Worm (Caenorhabditis elegans): ENCODE measurements around the gene F56D5.9.

F56D5.9 gene

DNA sequence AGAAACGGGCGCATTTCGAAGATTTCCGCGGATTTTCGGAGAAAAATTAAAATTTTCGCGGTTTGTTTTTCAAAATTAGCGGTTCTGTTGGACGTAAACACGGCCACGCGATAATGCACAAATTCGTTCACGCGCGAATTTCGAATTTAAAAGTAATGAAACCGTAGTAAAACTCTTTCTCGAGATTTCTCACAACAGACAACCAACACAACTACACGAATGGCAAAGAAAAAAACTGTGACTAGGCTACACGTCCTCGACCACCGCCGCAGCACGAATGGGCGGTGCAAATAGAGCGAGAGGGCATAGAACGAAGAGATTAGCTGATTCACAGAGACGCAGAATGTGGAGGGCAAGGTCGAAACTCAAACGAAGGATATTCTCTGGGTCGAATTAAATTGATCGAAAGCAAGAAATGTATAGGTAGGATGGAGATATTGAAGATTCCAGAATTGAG lies 18.6 kb upstream of the F56D5.9 start, which contains the start of gene idh-1:
idh-1 (minus strand) TSS at position 228 of the 457 bp plus-strand sequence.
- TF ChIP-seq unc-39 (tag; optimal IDR thresholded peaks at IDR 0.05): no peak

DNA sequence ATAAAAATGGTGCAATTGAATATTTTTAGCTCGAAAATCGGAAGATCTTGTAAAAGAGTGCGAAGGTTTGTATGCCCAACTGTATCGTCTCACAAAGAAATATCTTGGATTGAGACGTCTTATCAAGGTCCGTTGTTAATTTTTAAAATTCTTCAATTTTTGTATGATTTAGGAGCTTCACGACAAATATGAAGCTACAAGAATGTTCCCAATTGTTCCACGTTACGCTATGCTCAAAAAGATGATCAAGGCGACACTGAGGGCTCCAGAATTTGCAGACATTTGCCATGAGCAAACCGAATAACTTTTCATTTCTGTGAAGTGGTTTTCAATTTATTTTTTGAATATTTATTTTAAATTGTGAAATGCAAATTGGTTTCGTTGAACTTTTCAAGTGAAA lies 16.4 kb upstream of the F56D5.9 start:
- TF ChIP-seq mls-2 (tag; optimal IDR thresholded peaks at IDR 0.05) (no peak), zip-8 (tag; optimal IDR thresholded peaks at IDR 0.05) (no peak), ceh-39 (tag; optimal IDR thresholded peaks at IDR 0.05) (no peak), ztf-11 (tag; optimal IDR thresholded peaks at IDR 0.05) (no peak), tbx-8 (GFP tag; optimal IDR thresholded peaks at IDR 0.05) (no peak), nhr-76 (tag; optimal IDR thresholded peaks at IDR 0.05) (no peak), lsy-2 (tag; optimal IDR thresholded peaks at IDR 0.05) (no peak), ces-1 (GFP tag; optimal IDR thresholded peaks at IDR 0.05) (no peak), ham-2 (GFP tag; optimal IDR thresholded peaks at IDR 0.05) (no peak), unc-62 (GFP tag; optimal IDR thresholded peaks at IDR 0.05) (no peak), snpc-4 (tag; optimal IDR thresholded peaks at IDR 0.05) (no peak), unc-39 (tag; optimal IDR thresholded peaks at IDR 0.05) (no peak), elt-3 (tag; optimal IDR thresholded peaks at IDR 0.05) (no peak)

DNA sequence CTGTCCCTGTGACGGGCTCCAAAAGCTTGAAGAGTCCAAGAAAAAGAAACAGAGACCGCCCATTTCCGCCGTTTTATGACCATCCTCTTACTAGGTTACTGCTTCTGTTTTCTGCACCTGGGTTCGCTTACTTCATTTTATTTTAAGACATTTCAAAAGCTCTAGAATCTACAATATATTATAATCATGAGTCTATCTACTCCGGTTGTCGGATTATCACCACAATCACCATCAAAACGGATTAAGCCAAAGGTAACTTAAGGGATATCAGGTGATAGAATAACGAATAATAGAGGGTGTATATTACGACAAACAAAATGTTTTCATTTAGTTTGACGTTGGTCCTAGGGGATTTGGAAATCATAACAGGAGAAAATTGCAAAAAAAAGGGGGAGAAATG lies 10.0 kb upstream of the F56D5.9 start:
- TF ChIP-seq M03D4.4 (tag; optimal IDR thresholded peaks at IDR 0.05) (no peak), nhr-12 (tag; optimal IDR thresholded peaks at IDR 0.05) (no peak), ceh-43 (GFP tag; optimal IDR thresholded peaks at IDR 0.05) (no peak), mep-1 (tag; optimal IDR thresholded peaks at IDR 0.05) (no peak), mls-2 (tag; optimal IDR thresholded peaks at IDR 0.05) (no peak), mab-5 (tag; optimal IDR thresholded peaks at IDR 0.05) (no peak), ham-2 (GFP tag; optimal IDR thresholded peaks at IDR 0.05) (no peak), zip-8 (tag; optimal IDR thresholded peaks at IDR 0.05) (no peak), nhr-76 (tag; optimal IDR thresholded peaks at IDR 0.05) (no peak), snpc-4 (tag; optimal IDR thresholded peaks at IDR 0.05) (no peak), nhr-28 (tag; optimal IDR thresholded peaks at IDR 0.05) (no peak)

DNA sequence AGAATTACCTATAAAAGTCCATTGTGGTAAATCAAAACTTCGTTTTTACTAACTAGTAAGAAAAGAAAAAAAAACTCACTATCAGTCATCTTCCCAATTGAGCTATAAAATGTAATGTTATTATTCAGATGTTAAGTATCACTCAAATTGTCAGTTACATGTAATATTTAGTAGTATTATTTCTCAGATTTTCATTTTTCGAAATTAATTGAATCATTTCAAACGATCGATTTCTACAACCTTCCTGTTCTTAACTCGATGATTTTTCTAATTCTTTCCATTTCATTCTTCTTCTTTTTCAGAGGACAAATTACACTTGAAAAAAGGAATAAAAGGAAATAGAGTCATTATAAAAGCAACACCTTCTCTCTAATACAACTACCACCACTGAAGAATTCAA lies 5.7 kb upstream of the F56D5.9 start, which contains the start of gene F59B8.1:
F59B8.1 (plus strand) TSS at position 301 of the 400 bp plus-strand sequence.
- TF ChIP-seq lin-32 (GFP tag; optimal IDR thresholded peaks at IDR 0.05): no peak

DNA sequence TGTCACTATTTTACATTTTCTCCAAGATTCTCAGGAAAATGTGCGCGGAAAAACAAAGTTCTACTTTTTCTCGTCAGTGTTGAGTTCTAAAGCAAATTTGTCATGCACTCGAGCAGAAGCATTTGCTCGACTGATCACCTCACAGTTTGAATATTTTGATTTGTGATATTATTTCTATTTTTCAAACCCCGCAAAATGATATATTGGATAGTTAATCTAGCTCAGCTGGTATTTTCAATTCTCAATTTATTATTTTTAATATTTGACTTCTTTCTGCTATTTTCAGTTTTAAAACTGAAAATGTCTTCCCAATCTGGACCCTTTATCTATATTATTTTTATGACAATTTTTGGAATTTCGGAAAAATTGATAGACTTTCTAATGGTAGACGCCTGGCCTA lies 787 bp upstream of the F56D5.9 start, which contains the start of gene srxa-2:
srxa-2 (plus strand) TSS at position 301 of the 400 bp plus-strand sequence.
- TF ChIP-seq lsy-2 (tag; optimal IDR thresholded peaks at IDR 0.05) (no peak), nhr-28 (tag; optimal IDR thresholded peaks at IDR 0.05) (no peak), elt-1 (tag; optimal IDR thresholded peaks at IDR 0.05; ENCODE audit: borderline replicate concordance, insufficient read depth) (no peak), nhr-2 (tag; optimal IDR thresholded peaks at IDR 0.05) (no peak), tbx-8 (GFP tag; optimal IDR thresholded peaks at IDR 0.05) (no peak), unc-39 (tag; optimal IDR thresholded peaks at IDR 0.05) (no peak), sptf-1 (tag; optimal IDR thresholded peaks at IDR 0.05) (no peak), snpc-4 (tag; optimal IDR thresholded peaks at IDR 0.05) (no peak), unc-120 (tag; optimal IDR thresholded peaks at IDR 0.05; ENCODE audit: poor library complexity, severe bottlenecking) (no peak)

DNA sequence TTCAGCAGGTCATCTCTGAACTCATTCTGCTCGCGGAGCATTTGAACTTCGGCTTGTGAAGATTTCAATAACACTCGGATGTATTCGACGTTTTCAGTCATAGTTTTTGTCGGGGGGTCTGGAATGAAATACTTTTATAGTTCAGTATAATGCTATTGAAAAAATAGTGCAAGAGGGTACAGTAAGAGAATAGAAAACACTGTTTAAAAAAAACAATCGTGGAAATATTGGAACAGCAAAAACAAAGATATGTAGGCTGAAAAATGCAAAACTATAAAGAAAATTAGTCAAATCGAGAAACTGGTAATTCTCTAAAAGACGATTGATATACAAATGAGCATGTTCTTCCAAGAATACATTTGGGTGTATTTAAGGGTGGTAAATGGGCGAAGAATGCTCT lies 14.3 kb downstream of the F56D5.9 start, which contains the start of gene F56D5.5:
F56D5.5 (minus strand) TSS at position 101 of the 400 bp plus-strand sequence.
- TF ChIP-seq lsy-2 (tag; optimal IDR thresholded peaks at IDR 0.05) (no peak), nhr-2 (tag; optimal IDR thresholded peaks at IDR 0.05) (no peak), pha-4 (tag; optimal IDR thresholded peaks at IDR 0.05) (no peak), drap-1 (GFP tag; optimal IDR thresholded peaks at IDR 0.05) (no peak), elt-1 (tag; optimal IDR thresholded peaks at IDR 0.05; ENCODE audit: borderline replicate concordance, insufficient read depth) (no peak), lin-32 (GFP tag; optimal IDR thresholded peaks at IDR 0.05) (no peak), unc-62 (GFP tag; optimal IDR thresholded peaks at IDR 0.05) (no peak), nhr-76 (tag; optimal IDR thresholded peaks at IDR 0.05) (no peak), ceh-83 (GFP tag; optimal IDR thresholded peaks at IDR 0.05) (no peak), M03D4.4 (tag; optimal IDR thresholded peaks at IDR 0.05) (no peak), snpc-4 (tag; optimal IDR thresholded peaks at IDR 0.05) (no peak), bed-3 (GFP tag; optimal IDR thresholded peaks at IDR 0.05) (no peak), zip-8 (tag; optimal IDR thresholded peaks at IDR 0.05) (no peak), sptf-1 (tag; optimal IDR thresholded peaks at IDR 0.05) (no peak), nhr-28 (tag; optimal IDR thresholded peaks at IDR 0.05) (no peak), unc-39 (tag; optimal IDR thresholded peaks at IDR 0.05) (no peak), lin-13 (tag; optimal IDR thresholded peaks at IDR 0.05) (no peak), ceh-39 (tag; optimal IDR thresholded peaks at IDR 0.05) (no peak)
